Worm (Caenorhabditis elegans): Measurements from ENCODE around the gene wdr-5.2.

The wdr-5.2 gene

DNA sequence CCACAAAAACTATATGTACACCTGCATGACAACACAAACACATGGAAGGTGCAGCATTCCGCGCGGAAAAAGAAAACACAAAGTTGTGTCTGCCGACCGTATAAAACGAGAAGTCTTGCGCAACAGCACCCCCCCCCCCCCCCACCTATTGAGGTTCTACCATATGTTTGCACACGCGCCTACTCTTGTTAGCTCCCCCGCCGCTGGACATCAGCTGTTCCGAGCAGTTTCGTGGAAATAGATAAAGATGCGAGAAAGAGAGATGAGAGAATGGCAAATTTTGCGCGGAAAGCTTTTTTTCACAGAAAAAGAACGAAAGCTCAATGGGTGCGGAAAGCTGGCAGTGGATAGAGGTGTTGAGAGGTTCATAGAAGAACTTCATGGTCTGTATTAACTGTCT lies 14.3 kb upstream of the wdr-5.2 start:
- TF ChIP-seq nhr-11 (tag; optimal IDR thresholded peaks at IDR 0.05) (no peak), syd-9 (tag; optimal IDR thresholded peaks at IDR 0.05) (no peak), K02D7.2 (tag; optimal IDR thresholded peaks at IDR 0.05) (no peak), zip-5 (tag; optimal IDR thresholded peaks at IDR 0.05) (no peak), fax-1 (tag; optimal IDR thresholded peaks at IDR 0.05) (no peak), rnt-1 (tag; optimal IDR thresholded peaks at IDR 0.05) (no peak), fkh-6 (tag; optimal IDR thresholded peaks at IDR 0.05) (no peak), ttx-3 (tag; optimal IDR thresholded peaks at IDR 0.05) (no peak), unc-55 (GFP tag; optimal IDR thresholded peaks at IDR 0.05) (no peak), tbx-2 (tag; optimal IDR thresholded peaks at IDR 0.05) (no peak), dve-1 (tag; optimal IDR thresholded peaks at IDR 0.05) (no peak), tbx-7 (tag; optimal IDR thresholded peaks at IDR 0.05) (no peak), che-1 (tag; optimal IDR thresholded peaks at IDR 0.05) (no peak), ceh-48 (tag; optimal IDR thresholded peaks at IDR 0.05) (no peak), lin-11 (tag; optimal IDR thresholded peaks at IDR 0.05) (no peak), K09A11.1 (tag; optimal IDR thresholded peaks at IDR 0.05; ENCODE audit: insufficient read depth) (no peak), unc-42 (tag; optimal IDR thresholded peaks at IDR 0.05) (no peak), madf-2 (tag; optimal IDR thresholded peaks at IDR 0.05) (no peak)

DNA sequence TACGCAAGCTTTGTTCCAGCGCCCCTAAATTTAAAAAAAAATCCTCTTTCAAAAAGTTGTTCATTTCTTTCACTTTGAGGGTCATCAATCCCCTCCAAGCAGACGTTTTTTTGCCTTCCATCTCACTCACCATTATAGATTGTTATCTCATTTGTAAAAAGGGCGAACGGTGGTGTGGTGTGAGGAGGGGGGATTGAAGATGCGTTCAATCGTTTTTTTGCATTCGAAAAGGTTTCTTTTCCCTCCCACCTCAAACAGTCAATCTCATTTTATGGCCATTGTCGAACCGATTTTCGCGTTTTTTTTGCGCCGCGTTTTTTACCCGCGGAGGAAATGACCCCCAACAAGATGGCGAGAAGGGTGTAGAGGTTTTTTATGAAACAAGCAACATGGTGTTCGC lies 11.0 kb upstream of the wdr-5.2 start:
- TF ChIP-seq sox-2 (GFP tag; IDR thresholded peaks at IDR 0.05), result no peak
- TF ChIP-seq tbx-2 (tag; optimal IDR thresholded peaks at IDR 0.05), result no peak
- no peak for TF ChIP-seq ref-2 (tag; optimal IDR thresholded peaks at IDR 0.05)
- TF ChIP-seq syd-9 (tag; optimal IDR thresholded peaks at IDR 0.05), result no peak
- no peak for TF ChIP-seq ceh-34 (tag; optimal IDR thresholded peaks at IDR 0.05)
- TF ChIP-seq ttx-3 (tag; optimal IDR thresholded peaks at IDR 0.05), result no peak

DNA sequence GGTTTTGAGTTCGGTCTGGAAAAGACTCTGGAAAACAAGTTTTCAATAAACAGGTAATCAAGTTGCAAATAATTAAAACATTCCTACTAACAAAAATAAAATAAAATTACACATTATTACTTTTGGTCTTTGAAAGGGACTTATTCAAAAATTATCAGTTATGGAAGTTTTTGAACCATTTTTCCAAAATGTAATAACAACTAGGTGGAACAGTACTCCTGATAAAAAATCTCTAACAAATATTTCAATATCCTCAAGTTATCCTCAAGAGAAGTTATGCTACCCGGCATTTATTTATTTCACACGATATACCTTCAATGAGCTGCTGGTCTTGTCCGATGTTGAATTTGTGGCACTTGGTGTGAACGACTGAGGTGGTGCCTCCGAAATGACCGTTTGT lies 10.2 kb upstream of the wdr-5.2 start:
- no peak for TF ChIP-seq syd-9 (tag; optimal IDR thresholded peaks at IDR 0.05)
- TF ChIP-seq ceh-48 (tag; optimal IDR thresholded peaks at IDR 0.05), result no peak
- no peak for TF ChIP-seq K02D7.2 (tag; optimal IDR thresholded peaks at IDR 0.05)
- no peak for TF ChIP-seq che-1 (tag; optimal IDR thresholded peaks at IDR 0.05)
- TF ChIP-seq nhr-232 (tag; optimal IDR thresholded peaks at IDR 0.05), result no peak
- TF ChIP-seq hlh-6 (tag; optimal IDR thresholded peaks at IDR 0.05), result no peak
- TF ChIP-seq pat-9 (tag; optimal IDR thresholded peaks at IDR 0.05), result no peak
- no peak for TF ChIP-seq pros-1 (tag; optimal IDR thresholded peaks at IDR 0.05)
- no peak for TF ChIP-seq hlh-15 (tag; optimal IDR thresholded peaks at IDR 0.05)
- TF ChIP-seq mec-3 (tag; optimal IDR thresholded peaks at IDR 0.05; ENCODE audit: borderline replicate concordance), result no peak
- TF ChIP-seq ama-1 (optimal IDR thresholded peaks at IDR 0.05), result no peak
- TF ChIP-seq nfya-1 (tag; optimal IDR thresholded peaks at IDR 0.05), result no peak
- TF ChIP-seq madf-2 (tag; optimal IDR thresholded peaks at IDR 0.05), result no peak
- TF ChIP-seq ceh-31 (tag; optimal IDR thresholded peaks at IDR 0.05), result no peak
- no peak for TF ChIP-seq T23F11.4 (GFP tag; optimal IDR thresholded peaks at IDR 0.05)
- TF ChIP-seq gmeb-2 (tag; optimal IDR thresholded peaks at IDR 0.05), result no peak
- TF ChIP-seq ceh-6 (GFP tag; optimal IDR thresholded peaks at IDR 0.05), result no peak
- TF ChIP-seq odd-2 (tag; optimal IDR thresholded peaks at IDR 0.05), result no peak

- TF ChIP-seq C38D4.7 (GFP tag; optimal IDR thresholded peaks at IDR 0.05) (no peak), pros-1 (tag; optimal IDR thresholded peaks at IDR 0.05) (no peak), ceh-19 (GFP tag; optimal IDR thresholded peaks at IDR 0.05) (no peak), ceh-30 (tag; optimal IDR thresholded peaks at IDR 0.05) (no peak), unc-55 (GFP tag; optimal IDR thresholded peaks at IDR 0.05) (no peak), ama-1 (optimal IDR thresholded peaks at IDR 0.05) (no peak), mec-3 (tag; optimal IDR thresholded peaks at IDR 0.05; ENCODE audit: borderline replicate concordance) (no peak), pax-1 (tag; optimal IDR thresholded peaks at IDR 0.05) (no peak), F13H6.1 (tag; optimal IDR thresholded peaks at IDR 0.05) (no peak), ceh-2 (tag; optimal IDR thresholded peaks at IDR 0.05) (no peak), tbx-7 (tag; optimal IDR thresholded peaks at IDR 0.05) (no peak), ztf-16 (tag; optimal IDR thresholded peaks at IDR 0.05) (no peak), ttx-3 (tag; optimal IDR thresholded peaks at IDR 0.05) (no peak)
Measured at ce11 chrX:14340381-14340780, 9.5 kb upstream of the wdr-5.2 start, which contains the start of gene sel-7. Gene sel-7 (minus strand): TSS chrX:14340481.

Measured in whole organism, late embryonic.